Worm (Caenorhabditis elegans) whole organism, L1 larva: ENCODE results near the gene C02F12.5.
A peak's percentile ranks its signal among the peaks of the same experiment; 100 is the strongest.

ENCODE experiments used
- F16B12.6 ChIP-seq: fragments of 150-350 bp; optimal IDR thresholded peaks from 2 replicates; lab custom pipeline; 2014; ENCODE audit warnings: missing biosample characterization, missing genetic modification characterization
- alr-1 ChIP-seq: fragments of 200-800 bp; sonication (Bioruptor generic); optimal IDR thresholded peaks from 2 replicates; lab custom pipeline; 2018; ENCODE audit warnings: borderline replicate concordance, mild to moderate bottlenecking, missing genetic modification characterization, missing compliant biosample characterization
- aly-2 ChIP-seq: fragments of 150-350 bp; optimal IDR thresholded peaks from 2 replicates; lab custom pipeline; 2014; ENCODE audit warnings: missing biosample characterization, missing genetic modification characterization
- ceh-8 ChIP-seq: fragments of 200-800 bp; sonication (Bioruptor generic); optimal IDR thresholded peaks from 2 replicates; lab custom pipeline; 2018; ENCODE audit warnings: mild to moderate bottlenecking, missing genetic modification characterization, moderate library complexity, missing compliant biosample characterization
- efl-1 ChIP-seq, 4 experiments: fragments of 150-350 bp; optimal IDR thresholded peaks in 3 of 4; peaks in 1 of 4; 1 replicate in 1 of 4; 2 replicates in 3 of 4; lab custom pipeline; 2014; ENCODE audit warnings: missing biosample characterization in 2 of 4, missing genetic modification characterization in 2 of 4, missing genetic modification reagents in 2 of 4
- egl-13 ChIP-seq: sonication (generic microtip); optimal IDR thresholded peaks from 2 replicates; lab custom pipeline; 2016; ENCODE audit warnings: missing genotype, missing genetic modification reagents, missing genetic modification characterization, missing compliant biosample characterization
- egl-27 ChIP-seq, 2 experiments: fragments of 150-350 bp in 1 of 2; sonication (generic microtip); optimal IDR thresholded peaks; 3 replicates each; lab custom pipeline; 2017 to 2018; ENCODE audit warnings: missing biosample characterization in 2 of 2, missing genetic modification characterization in 2 of 2, missing genetic modification reagents in 2 of 2
- ets-5 ChIP-seq: fragments of 200-800 bp; sonication (Bioruptor generic); IDR thresholded peaks from 2 replicates; pipeline ENCODE4 v1.3.6; 2022; ENCODE audit warnings: missing genetic modification characterization, missing compliant biosample characterization
- fkh-4 ChIP-seq: sonication (generic microtip); optimal IDR thresholded peaks from 2 replicates; lab custom pipeline; 2016; ENCODE audit warnings: missing compliant biosample characterization, missing genetic modification characterization, borderline replicate concordance
- hlh-17 ChIP-seq: fragments of 200-800 bp; sonication (Bioruptor generic); optimal IDR thresholded peaks from 2 replicates; lab custom pipeline; 2018; ENCODE audit warnings: missing genetic modification characterization, mild to moderate bottlenecking, missing compliant biosample characterization, moderate library complexity, borderline replicate concordance
- lin-14 ChIP-seq: fragments of 200-800 bp; sonication (Bioruptor generic); optimal IDR thresholded peaks from 2 replicates; lab custom pipeline; 2018; ENCODE audit warnings: mild to moderate bottlenecking, missing genetic modification characterization, moderate library complexity, missing compliant biosample characterization
- mab-9 ChIP-seq: fragments of 200-800 bp; sonication (Bioruptor generic); IDR thresholded peaks from 2 replicates; pipeline ENCODE4 v1.3.6; 2022; ENCODE audit warnings: missing genetic modification reagents, missing genetic modification characterization, missing compliant biosample characterization
- mef-2 ChIP-seq: fragments of 150-350 bp; optimal IDR thresholded peaks from 2 replicates; lab custom pipeline; 2014; ENCODE audit warnings: missing biosample characterization, missing genetic modification characterization
- mep-1 ChIP-seq: fragments of 150-350 bp; optimal IDR thresholded peaks from 2 replicates; lab custom pipeline; 2014; ENCODE audit warnings: missing biosample characterization, missing genetic modification characterization
- nhr-19 ChIP-seq: fragments of 200-800 bp; sonication (Bioruptor generic); conservative IDR thresholded peaks from 2 replicates; pipeline ENCODE4 v1.3.6; 2022; ENCODE audit warnings: missing genetic modification characterization, missing compliant biosample characterization
- nhr-237 ChIP-seq: fragments of 150-350 bp; optimal IDR thresholded peaks from 2 replicates; lab custom pipeline; 2014; ENCODE audit warnings: missing biosample characterization, missing genetic modification characterization
- nhr-71 ChIP-seq: sonication (generic microtip); optimal IDR thresholded peaks from 2 replicates; lab custom pipeline; 2016; ENCODE audit warnings: mild to moderate bottlenecking, missing genetic modification characterization, moderate library complexity, missing compliant biosample characterization
- nhr-84 ChIP-seq: sonication (generic microtip); optimal IDR thresholded peaks from 2 replicates; lab custom pipeline; 2017; ENCODE audit warnings: missing biosample characterization, missing genetic modification characterization
- nhr-85 ChIP-seq: sonication (generic microtip); peaks from one replicate; lab custom pipeline; 2016; ENCODE audit warnings: missing genetic modification characterization, inconsistent platforms, missing compliant biosample characterization
- pag-3 ChIP-seq: sonication (generic microtip); optimal IDR thresholded peaks from 2 replicates; lab custom pipeline; 2017; ENCODE audit warnings: missing genetic modification characterization, mild to moderate bottlenecking, missing compliant biosample characterization, antibody characterized with exemption, borderline replicate concordance; ENCODE audit not compliant: insufficient read depth
- pqm-1 ChIP-seq: sonication (generic microtip); optimal IDR thresholded peaks from 3 replicates; lab custom pipeline; 2017; ENCODE audit warnings: missing biosample characterization, missing genetic modification characterization
- rnt-1 ChIP-seq: sonication (generic microtip); optimal IDR thresholded peaks from 2 replicates; lab custom pipeline; 2016; ENCODE audit warnings: mild to moderate bottlenecking, missing genetic modification characterization, moderate library complexity, missing compliant biosample characterization
- snpc-4 ChIP-seq: fragments of 150-350 bp; optimal IDR thresholded peaks from 2 replicates; lab custom pipeline; 2014; ENCODE audit warnings: missing biosample characterization, missing genetic modification characterization
- sptf-1 ChIP-seq: fragments of 150-350 bp; optimal IDR thresholded peaks from 2 replicates; lab custom pipeline; 2014; ENCODE audit warnings: missing biosample characterization, missing genetic modification characterization
- swsn-7 ChIP-seq: sonication (generic microtip); optimal IDR thresholded peaks from 2 replicates; lab custom pipeline; 2016; ENCODE audit warnings: missing genetic modification characterization, missing compliant biosample characterization
- tbx-2 ChIP-seq: sonication (generic microtip); optimal IDR thresholded peaks from 2 replicates; lab custom pipeline; 2016; ENCODE audit warnings: missing genetic modification characterization, missing compliant biosample characterization
- unc-130 ChIP-seq: fragments of 150-350 bp; optimal IDR thresholded peaks from 2 replicates; lab custom pipeline; 2017; ENCODE audit warnings: missing biosample characterization, missing genetic modification characterization, inconsistent platforms
- unc-30 ChIP-seq: sonication (generic microtip); optimal IDR thresholded peaks from 2 replicates; lab custom pipeline; 2017; ENCODE audit warnings: missing biosample characterization, missing genetic modification characterization
- unc-86 ChIP-seq: sonication (generic microtip); optimal IDR thresholded peaks from 2 replicates; lab custom pipeline; 2016; ENCODE audit warnings: missing genetic modification characterization, missing compliant biosample characterization
- unc-98 ChIP-seq: fragments of 200-800 bp; sonication (Bioruptor generic); IDR thresholded peaks from 2 replicates; pipeline ENCODE4 v1.3.6; 2022; ENCODE audit warnings: missing genetic modification characterization, missing compliant biosample characterization
- xbp-1 ChIP-seq: sonication (generic microtip); optimal IDR thresholded peaks from 2 replicates; lab custom pipeline; 2016; ENCODE audit warnings: missing genetic modification characterization, missing compliant biosample characterization

The C02F12.5 gene

ce11 chrX:3650100-3650809, 21.6 kb downstream of the C02F12.5 start, which contains the start of the genes sax-1 and R11G1.2 (continued):
- TF ChIP-seq tbx-2 (tag; lab: Kevin White, UChicago) (peak; percentile 49), unc-130 (tag; lab: Kevin White, UChicago) (no peak), unc-30 (tag; lab: Kevin White, UChicago) (no peak), mep-1 (peak; percentile 80)

DNA sequence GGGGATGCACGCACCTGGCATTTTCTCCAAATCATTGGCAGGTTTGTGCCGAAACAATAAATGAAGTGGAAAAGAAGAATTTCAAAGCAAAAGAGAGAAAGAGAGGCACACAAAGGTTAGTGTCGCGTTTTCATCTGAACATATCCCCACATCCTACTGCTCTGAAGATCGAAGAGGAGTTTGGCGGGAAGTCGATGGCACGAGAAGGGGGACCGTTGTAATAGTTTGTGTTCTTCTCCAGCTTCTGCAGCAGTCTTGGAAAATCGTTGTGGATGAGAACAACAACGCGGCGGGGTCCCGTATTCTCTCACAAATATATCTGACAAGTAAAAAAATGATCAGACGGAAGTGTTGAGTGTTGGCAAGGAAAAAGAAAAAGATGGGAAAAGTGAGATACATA, 26.0 kb downstream of the C02F12.5 start:
- TF ChIP-seq F16B12.6 (tag; lab: Kevin White, UChicago) (no peak), nhr-71 (tag; lab: Kevin White, UChicago) (peak; percentile 32), nhr-237 (tag; lab: Kevin White, UChicago) (no peak), pag-3 (tag; lab: Kevin White, UChicago) (peak; percentile 85), lin-14 (GFP tag; lab: Kevin White, UChicago) (peak; percentile 77), egl-27 (tag; optimal IDR thresholded peaks at IDR 0.05; lab: Kevin White, UChicago) (no peak), pqm-1 (tag; lab: Kevin White, UChicago) (no peak), xbp-1 (no peak), tbx-2 (tag; lab: Kevin White, UChicago) (no peak), rnt-1 (tag; lab: Kevin White, UChicago) (peak; percentile 40), sptf-1 (tag; lab: Kevin White, UChicago) (no peak), mab-9 (no peak)

ce11 chrX:3644796-3645195, 27.1 kb downstream of the C02F12.5 start, which contains the start of gene tmem-24:
Gene tmem-24 (minus strand): TSS chrX:3644896.
- TF ChIP-seq mep-1 (no peak), fkh-4 (no peak), swsn-7 (tag; lab: Kevin White, UChicago) (no peak)

- no peak for TF ChIP-seq nhr-19 (GFP tag; lab: Robert Waterston, UW)
- TF ChIP-seq mep-1 = no peak
- TF ChIP-seq swsn-7 (tag; lab: Kevin White, UChicago) = no peak
- TF ChIP-seq lin-14 (GFP tag; lab: Kevin White, UChicago) = peak; percentile 52
- TF ChIP-seq unc-86 (tag; lab: Kevin White, UChicago) = no peak
- no peak for TF ChIP-seq efl-1 (optimal IDR thresholded peaks at IDR 0.05; lab: Kevin White, UChicago)
- peak in 1 of 2 experiments; percentile 42 for TF ChIP-seq efl-1 (GFP tag; optimal IDR thresholded peaks at IDR 0.05 in 1 of 2; lab: Kevin White, UChicago)
- TF ChIP-seq egl-13 = no peak
- no peak for TF ChIP-seq nhr-237 (tag; lab: Kevin White, UChicago)
- no peak for TF ChIP-seq xbp-1
- TF ChIP-seq nhr-85 = no peak
- no peak for TF ChIP-seq unc-30 (tag; lab: Kevin White, UChicago)
- no peak for TF ChIP-seq snpc-4
- TF ChIP-seq nhr-84 (tag; lab: Kevin White, UChicago) = no peak
Observed at ce11 chrX:3634782-3635181, 37.1 kb downstream of the C02F12.5 start.

- TF ChIP-seq ceh-8 (peak; percentile 25), mef-2 (tag; lab: Kevin White, UChicago) (no peak)
Observed at ce11 chrX:3633654-3634053, 38.2 kb downstream of the C02F12.5 start, which contains the start of gene gst-11. Gene gst-11 (minus strand): TSS chrX:3633754.

ce11 chrX:3631550-3631949, 40.3 kb downstream of the C02F12.5 start:
- no peak for TF ChIP-seq unc-86 (tag; lab: Kevin White, UChicago)
- peak; percentile 30 for TF ChIP-seq hlh-17 (GFP tag; lab: Kevin White, UChicago)
- no peak for TF ChIP-seq aly-2 (tag; lab: Kevin White, UChicago)
- TF ChIP-seq unc-98 = 0 out of 2 replicates have a peak, but pooled peaks have one; percentile 8
- peak; percentile 87; the same call in 1 of the 2 replicates for TF ChIP-seq ets-5 (GFP tag; lab: Robert Waterston, UW)
- peak; percentile 36 for TF ChIP-seq alr-1
